Worm (Caenorhabditis elegans): ENCODE measurements around the gene cpi-2.
A peak's percentile ranks its signal among the peaks of the same experiment; 100 is the strongest.

Gene cpi-2

DNA sequence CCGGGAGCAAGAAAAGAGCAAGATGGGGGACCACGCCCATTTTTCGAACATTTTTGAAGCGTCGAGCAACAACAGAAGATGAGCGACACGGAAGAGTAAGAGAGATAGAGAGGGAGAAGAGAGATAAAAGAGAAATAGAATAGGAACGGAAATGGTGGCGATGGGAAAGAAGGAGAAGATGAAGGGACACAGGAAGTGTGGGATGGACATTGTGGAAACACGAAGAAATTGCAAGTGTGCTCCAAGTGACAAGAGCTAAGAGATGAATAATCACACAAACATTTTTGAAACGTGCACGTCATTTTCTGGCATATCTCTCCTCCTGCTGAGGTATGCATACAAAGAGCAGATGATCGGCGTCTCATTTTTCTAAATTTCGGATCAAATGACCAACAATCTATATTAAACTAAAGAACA lies 13.3 kb upstream of the cpi-2 start (continued):
- TF ChIP-seq efl-3 (GFP tag; optimal IDR thresholded peaks at IDR 0.05) (no peak), ama-1 (optimal IDR thresholded peaks at IDR 0.05) (no peak), ztf-11 (tag; optimal IDR thresholded peaks at IDR 0.05) (no peak), snpc-4 (tag; optimal IDR thresholded peaks at IDR 0.05) (peak; percentile 8), unc-62 (GFP tag; optimal IDR thresholded peaks at IDR 0.05) (no peak), nhr-77 (tag; optimal IDR thresholded peaks at IDR 0.05) (no peak), nhr-28 (tag; optimal IDR thresholded peaks at IDR 0.05) (no peak), blmp-1 (tag; optimal IDR thresholded peaks at IDR 0.05) (no peak), lsy-2 (tag; optimal IDR thresholded peaks at IDR 0.05) (peak in 1 of 2 experiments; percentile 40), nhr-76 (tag; optimal IDR thresholded peaks at IDR 0.05) (no peak), nhr-12 (tag; optimal IDR thresholded peaks at IDR 0.05) (no peak), efl-1 (optimal IDR thresholded peaks at IDR 0.05) (peak; percentile 11 to 12), efl-1 (GFP tag; optimal IDR thresholded peaks at IDR 0.05 in 1 of 2) (peak in 1 of 2 experiments; percentile 19), dpl-1 (GFP tag; optimal IDR thresholded peaks at IDR 0.05) (no peak), elt-2 (tag; optimal IDR thresholded peaks at IDR 0.05) (no peak), lin-14 (GFP tag; optimal IDR thresholded peaks at IDR 0.05) (peak; percentile 89), grh-1 (GFP tag; IDR thresholded peaks at IDR 0.05) (no peak), nhr-11 (tag; optimal IDR thresholded peaks at IDR 0.05) (no peak), C04F5.9 (tag; optimal IDR thresholded peaks at IDR 0.05) (no peak), egl-27 (tag; optimal IDR thresholded peaks at IDR 0.05) (no peak), lin-13 (GFP tag; optimal IDR thresholded peaks at IDR 0.05) (no peak), lir-3 (tag; optimal IDR thresholded peaks at IDR 0.05; ENCODE audit: poor library complexity) (no peak), elt-3 (tag; optimal IDR thresholded peaks at IDR 0.05) (no peak), xbp-1 (tag; optimal IDR thresholded peaks at IDR 0.05) (no peak), ets-5 (GFP tag; IDR thresholded peaks at IDR 0.05) (no peak), mef-2 (tag; optimal IDR thresholded peaks at IDR 0.05) (no peak), hpl-2 (GFP tag; optimal IDR thresholded peaks at IDR 0.05) (no peak), ceh-88 (GFP tag; IDR thresholded peaks at IDR 0.05) (no peak), C34B4.2 (tag; optimal IDR thresholded peaks at IDR 0.05) (no peak), aly-2 (tag; optimal IDR thresholded peaks at IDR 0.05) (no peak), nhr-237 (tag; optimal IDR thresholded peaks at IDR 0.05) (no peak), irx-1 (tag; optimal IDR thresholded peaks at IDR 0.05) (no peak), hlh-17 (GFP tag; optimal IDR thresholded peaks at IDR 0.05; ENCODE audit: borderline replicate concordance) (no peak), fkh-8 (tag; optimal IDR thresholded peaks at IDR 0.05) (peak; percentile 16), mab-9 (GFP tag; IDR thresholded peaks at IDR 0.05) (no peak), mep-1 (tag; optimal IDR thresholded peaks at IDR 0.05) (no peak), skn-1 (tag; optimal IDR thresholded peaks at IDR 0.05) (no peak), F16B12.6 (tag; optimal IDR thresholded peaks at IDR 0.05) (no peak), zag-1 (tag; optimal IDR thresholded peaks at IDR 0.05) (no peak), unc-98 (GFP tag; IDR thresholded peaks at IDR 0.05) (no peak), nhr-71 (tag; optimal IDR thresholded peaks at IDR 0.05) (peak; percentile 33), sptf-1 (tag; optimal IDR thresholded peaks at IDR 0.05) (no peak), nhr-20 (tag; optimal IDR thresholded peaks at IDR 0.05) (no peak), sox-4 (tag; optimal IDR thresholded peaks at IDR 0.05) (no peak), nhr-19 (GFP tag; conservative IDR thresholded peaks at IDR 0.05) (no peak), aha-1 (tag; optimal IDR thresholded peaks at IDR 0.05) (no peak), fkh-4 (tag; optimal IDR thresholded peaks at IDR 0.05; ENCODE audit: borderline replicate concordance) (no peak), ceh-90 (tag; optimal IDR thresholded peaks at IDR 0.05) (no peak), tbx-2 (tag; optimal IDR thresholded peaks at IDR 0.05) (peak; percentile 6), snu-23 (GFP tag; optimal IDR thresholded peaks at IDR 0.05) (peak; percentile 1), sup-37 (GFP tag; optimal IDR thresholded peaks at IDR 0.05) (no peak), fkh-10 (GFP tag; optimal IDR thresholded peaks at IDR 0.05) (no peak), vab-15 (tag; optimal IDR thresholded peaks at IDR 0.05) (no peak), unc-30 (tag; optimal IDR thresholded peaks at IDR 0.05) (no peak), ces-1 (GFP tag; optimal IDR thresholded peaks at IDR 0.05) (no peak)
